Worm (Caenorhabditis elegans): ENCODE results near the gene F54D1.1.
"Not testable (repeated sequence)": the region's sequence is repeated elsewhere in the genome, so short reads cannot be mapped to it uniquely, and the experiment has no call there.

The F54D1.1 gene

ce11 chrIV:11248031-11248631 lies 13.5 kb upstream of the F54D1.1 start, which contains the start of gene C05C12.4:
Gene C05C12.4, minus strand, starts transcription at chrIV:11248081.
- peak; percentile 76 for TF ChIP-seq fos-1 (tag; optimal IDR thresholded peaks at IDR 0.05)
- no peak for TF ChIP-seq nhr-129 (tag; optimal IDR thresholded peaks at IDR 0.05)
- no peak for TF ChIP-seq nhr-237 (tag; optimal IDR thresholded peaks at IDR 0.05)
- no peak for TF ChIP-seq elt-3 (tag; optimal IDR thresholded peaks at IDR 0.05)

- not testable (repeated sequence) for TF ChIP-seq snpc-4, R02D3.7, peb-1 (tag; optimal IDR thresholded peaks at IDR 0.05)
Observed at ce11 chrIV:11253689-11254088, 7.9 kb upstream of the F54D1.1 start, which contains the start of gene C05C12.1. Gene C05C12.1, plus strand, starts transcription at chrIV:11253989.

- TF ChIP-seq sma-9 (GFP tag; optimal IDR thresholded peaks at IDR 0.05) (peak; percentile 49), sma-9 (tag; optimal IDR thresholded peaks at IDR 0.05) (no peak), nhr-77 (tag; optimal IDR thresholded peaks at IDR 0.05) (no peak), fos-1 (tag; optimal IDR thresholded peaks at IDR 0.05) (peak; percentile 96)
Observed at ce11 chrIV:11257476-11257875, 4.2 kb upstream of the F54D1.1 start.

- TF ChIP-seq zag-1 (tag; optimal IDR thresholded peaks at IDR 0.05) (no peak), fos-1 (tag; optimal IDR thresholded peaks at IDR 0.05) (peak; percentile 89)
Observed at ce11 chrIV:11259485-11259972, 2.1 kb upstream of the F54D1.1 start, which contains the start of gene gtl-1. Gene gtl-1, minus strand, starts transcription at chrIV:11259535.

ce11 chrIV:11260544-11261227 lies 949 bp upstream of the F54D1.1 start, which contains the start of gene C05C12.5:
Gene C05C12.5, minus strand, starts transcription at chrIV:11261185.
- TF ChIP-seq ama-1 (optimal IDR thresholded peaks at IDR 0.05): no peak
- TF ChIP-seq lin-11 (tag; optimal IDR thresholded peaks at IDR 0.05): no peak
- TF ChIP-seq nhr-25 (tag; optimal IDR thresholded peaks at IDR 0.05): no peak

ce11 chrIV:11263101-11263500 lies 1.5 kb downstream of the F54D1.1 start, which contains the start of gene col-126:
Gene col-126, plus strand, starts transcription at chrIV:11263401.
- TF ChIP-seq ZK546.5, nhr-6, nhr-129 (tag; optimal IDR thresholded peaks at IDR 0.05): not testable (repeated sequence)

ce11 chrIV:11266090-11266489 lies 4.5 kb downstream of the F54D1.1 start, which contains the start of gene col-127:
Gene col-127, minus strand, starts transcription at chrIV:11266190.
- TF ChIP-seq nhr-12 (tag; optimal IDR thresholded peaks at IDR 0.05): no peak
- no peak for TF ChIP-seq nhr-77 (tag; optimal IDR thresholded peaks at IDR 0.05)
- TF ChIP-seq lin-11 (tag; optimal IDR thresholded peaks at IDR 0.05): no peak
- TF ChIP-seq nhr-21 (tag; optimal IDR thresholded peaks at IDR 0.05): no peak
- TF ChIP-seq sma-3 (GFP tag; optimal IDR thresholded peaks at IDR 0.05): no peak
- TF ChIP-seq dmd-4 (tag; optimal IDR thresholded peaks at IDR 0.05): no peak
- no peak for TF ChIP-seq R02D3.7 (tag; optimal IDR thresholded peaks at IDR 0.05)
- no peak for TF ChIP-seq peb-1 (tag; optimal IDR thresholded peaks at IDR 0.05)
- TF ChIP-seq mab-5 (tag; optimal IDR thresholded peaks at IDR 0.05): no peak
- TF ChIP-seq blmp-1 (tag; optimal IDR thresholded peaks at IDR 0.05; ENCODE audit: insufficient read depth): no peak

ce11 chrIV:11269483-11269882 lies 7.8 kb downstream of the F54D1.1 start:
- TF ChIP-seq Y55F3AM.14 (GFP tag; optimal IDR thresholded peaks at IDR 0.05): no peak
- no peak for TF ChIP-seq nhr-23 (tag; optimal IDR thresholded peaks at IDR 0.05)
- TF ChIP-seq nhr-11 (tag; optimal IDR thresholded peaks at IDR 0.05): no peak
- TF ChIP-seq ceh-16 (tag; optimal IDR thresholded peaks at IDR 0.05): no peak
- peak; percentile 57 for TF ChIP-seq F13H6.1 (tag; optimal IDR thresholded peaks at IDR 0.05)

Data from whole organism, L2 larva.